Worm (Caenorhabditis elegans): ENCODE measurements around the gene srd-32.

srd-32 gene

DNA sequence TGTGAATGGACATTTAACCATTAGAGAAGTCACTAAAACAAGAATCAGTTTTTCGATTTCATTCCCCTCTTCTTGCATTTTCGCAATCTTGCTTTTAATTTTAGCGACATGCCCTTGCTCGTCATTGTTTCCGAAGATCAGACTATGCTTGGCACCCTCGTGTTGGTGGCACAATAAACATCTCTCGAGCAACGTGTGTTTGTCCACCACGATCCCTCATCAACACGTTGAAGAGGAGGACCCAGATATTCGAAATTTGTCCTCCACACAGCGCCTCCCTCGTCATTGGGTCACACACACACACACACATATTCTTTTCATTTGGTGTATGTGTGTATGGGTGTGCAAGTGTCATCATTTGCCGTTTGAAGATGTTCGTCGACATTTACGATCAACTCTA lies at the start of gene srd-32:
Gene srd-32 (plus strand): TSS at position 301 of the 400 bp plus-strand sequence.
- TF ChIP-seq W03F9.2 (tag; optimal IDR thresholded peaks at IDR 0.05) (no peak), dao-5 (tag; optimal IDR thresholded peaks at IDR 0.05) (no peak), him-1 (tag; optimal IDR thresholded peaks at IDR 0.05) (no peak)

DNA sequence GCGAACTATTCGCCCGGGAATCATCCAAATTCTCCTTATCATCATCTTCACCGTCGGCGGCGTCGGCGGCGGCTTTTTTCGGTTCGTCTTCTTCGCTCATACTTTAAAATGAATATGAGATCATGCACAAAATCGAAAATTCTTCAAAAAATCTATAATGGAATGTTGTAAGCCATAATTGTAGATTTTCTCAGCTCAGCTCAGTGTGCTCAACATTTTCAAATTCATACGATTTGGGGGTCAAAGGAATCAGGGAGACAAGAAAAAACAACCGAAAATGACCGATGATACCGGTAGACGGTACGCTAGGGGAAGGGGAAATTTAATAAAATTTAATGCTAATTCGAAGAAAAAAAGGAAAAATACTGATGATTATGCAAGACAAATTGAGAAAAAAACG lies 46.9 kb upstream of the srd-32 start, which contains the start of gene ccep-97:
Gene ccep-97 (minus strand): TSS at position 101 of the 400 bp plus-strand sequence.
- TF ChIP-seq W03F9.2 (tag; optimal IDR thresholded peaks at IDR 0.05) (no peak), dao-5 (tag; optimal IDR thresholded peaks at IDR 0.05) (no peak), him-1 (tag; optimal IDR thresholded peaks at IDR 0.05) (no peak)

DNA sequence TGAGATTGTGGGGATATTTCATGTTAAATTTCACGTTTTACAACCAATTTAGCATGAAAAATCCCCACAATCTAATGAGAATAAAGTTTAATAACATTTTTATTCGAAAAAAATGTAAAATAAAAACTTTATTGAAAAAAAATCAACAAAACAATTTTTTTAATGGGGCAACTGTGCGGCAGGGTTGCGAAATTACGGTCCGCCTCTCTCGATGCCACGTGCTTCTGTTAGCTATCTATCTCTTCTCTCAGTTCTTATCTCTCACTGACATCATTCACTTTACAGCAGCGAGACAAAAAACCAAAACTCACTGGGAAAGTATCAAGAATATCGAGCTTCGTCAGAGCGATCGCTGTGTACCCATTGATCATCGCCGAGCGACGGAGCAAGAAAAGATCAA lies 44.9 kb upstream of the srd-32 start:
- TF ChIP-seq dao-5 (tag; optimal IDR thresholded peaks at IDR 0.05) (no peak), W03F9.2 (tag; optimal IDR thresholded peaks at IDR 0.05) (no peak), him-1 (tag; optimal IDR thresholded peaks at IDR 0.05) (no peak)

DNA sequence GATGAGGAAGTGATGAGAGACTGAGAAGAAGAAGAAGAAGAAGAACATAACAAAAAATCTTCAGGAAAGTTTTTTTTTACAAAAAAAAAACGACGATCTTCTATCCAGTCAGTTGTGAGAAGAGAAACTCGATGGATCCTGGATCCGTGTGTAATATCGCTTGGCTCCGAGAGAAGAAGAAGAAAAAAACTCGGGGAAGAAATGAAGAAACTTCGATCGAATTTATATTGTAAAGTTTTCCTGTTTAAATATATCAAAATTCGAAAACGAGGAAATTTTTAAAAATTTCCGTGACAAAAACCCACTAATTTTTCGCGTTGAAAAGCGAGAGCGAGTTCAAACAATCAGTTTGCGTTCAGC lies 42.2 kb upstream of the srd-32 start, which contains the start of gene adss-1:
Gene adss-1 (minus strand): TSS at position 101 of the 360 bp plus-strand sequence.
- TF ChIP-seq him-1 (tag; optimal IDR thresholded peaks at IDR 0.05) (no peak), W03F9.2 (tag; optimal IDR thresholded peaks at IDR 0.05) (no peak), dao-5 (tag; optimal IDR thresholded peaks at IDR 0.05) (no peak)

DNA sequence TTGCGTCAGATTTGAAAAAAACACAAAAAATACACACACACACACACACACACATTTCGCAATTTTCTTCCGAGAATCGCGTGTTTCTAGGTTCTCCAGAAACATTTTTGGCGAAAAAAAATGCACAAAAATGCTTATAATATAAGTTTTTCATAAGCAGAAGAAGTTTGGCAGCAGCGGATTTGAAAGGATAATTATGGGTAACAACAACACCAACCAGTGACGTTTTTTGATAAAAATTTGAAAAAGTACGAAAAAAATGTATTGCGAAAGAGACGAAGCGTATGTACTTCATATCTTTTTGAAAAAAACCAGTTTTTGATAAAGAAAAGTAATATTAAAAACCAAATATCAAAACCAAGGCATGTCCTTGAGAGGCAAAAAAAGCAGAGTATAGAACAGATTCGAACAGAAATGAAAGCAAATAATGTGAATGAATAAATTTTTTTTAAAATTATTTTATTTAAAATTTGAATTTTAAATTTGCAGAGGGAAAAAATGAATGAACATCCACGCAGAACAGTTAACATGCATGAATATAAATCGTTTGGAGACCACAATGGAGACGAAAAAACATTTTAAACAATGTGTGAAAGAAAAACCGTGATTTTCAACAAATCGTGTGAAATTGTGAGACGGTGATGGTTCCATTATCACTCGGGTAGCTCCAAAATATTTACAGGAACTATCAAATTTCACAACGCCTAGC lies 41.6 kb upstream of the srd-32 start:
- no peak for TF ChIP-seq dao-5 (tag; optimal IDR thresholded peaks at IDR 0.05)
- TF ChIP-seq W03F9.2 (tag; optimal IDR thresholded peaks at IDR 0.05), result peak; percentile 11
- TF ChIP-seq him-1 (tag; optimal IDR thresholded peaks at IDR 0.05), result peak; percentile 0

DNA sequence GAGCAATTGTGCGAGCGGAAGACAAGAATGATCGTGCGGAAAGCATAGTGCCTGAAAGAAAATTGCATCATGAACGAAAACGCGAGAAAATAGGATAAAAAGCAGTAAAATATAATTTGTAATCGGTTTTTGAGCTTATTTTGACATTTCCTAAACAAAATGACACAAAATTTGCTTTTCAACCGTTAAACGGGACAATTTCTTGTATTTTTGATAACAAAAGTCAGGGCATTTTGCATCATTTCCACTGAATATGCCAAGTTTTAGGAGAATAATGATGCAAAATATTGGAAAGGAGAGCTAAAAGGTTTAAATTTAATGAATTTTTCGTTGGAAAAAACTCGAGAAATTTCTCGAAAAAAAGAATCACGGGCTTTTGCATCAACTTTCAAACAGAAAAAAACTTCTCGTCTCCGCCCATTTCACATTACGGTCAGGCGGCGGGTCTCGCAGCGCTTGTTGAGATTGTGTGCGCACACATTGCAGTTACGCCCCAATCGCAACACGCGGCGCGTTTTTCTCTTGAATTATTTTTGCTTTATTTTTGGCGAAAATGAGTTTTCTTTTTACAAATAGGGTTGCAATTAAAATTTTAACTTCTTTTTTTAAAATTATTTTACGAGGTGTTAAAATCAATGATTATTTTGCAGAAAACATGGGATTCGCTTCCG lies 38.6 kb upstream of the srd-32 start, which contains the start of the genes hsp-6 and C37H5.5:
Gene hsp-6 (minus strand): TSS at position 51 of the 671 bp plus-strand sequence.
Gene C37H5.5 (plus strand): TSS at position 651 of the 671 bp plus-strand sequence.
- TF ChIP-seq dao-5 (tag; optimal IDR thresholded peaks at IDR 0.05) (no peak), W03F9.2 (tag; optimal IDR thresholded peaks at IDR 0.05) (peak; percentile 93), him-1 (tag; optimal IDR thresholded peaks at IDR 0.05) (peak; percentile 14)

DNA sequence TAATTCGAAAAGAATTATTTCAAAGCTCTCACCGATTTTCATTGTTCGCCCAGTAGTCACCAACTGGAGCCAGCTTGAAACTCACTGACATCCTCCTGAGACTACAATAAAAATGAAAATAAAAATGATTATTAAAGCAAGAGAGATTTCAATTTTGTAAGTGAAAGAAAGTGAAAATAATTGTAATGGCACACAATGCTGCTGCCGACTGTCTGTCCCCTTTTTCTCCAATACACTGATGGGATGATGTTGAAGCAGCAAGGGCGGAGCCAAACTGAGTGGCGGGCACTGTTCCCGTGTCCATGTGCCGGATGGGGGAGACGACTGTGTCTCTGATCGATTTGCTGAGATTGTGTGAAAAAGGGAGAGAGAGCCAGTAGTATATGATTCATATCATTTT lies 31.2 kb upstream of the srd-32 start, which contains the start of gene C37H5.14:
Gene C37H5.14 (minus strand): TSS at position 101 of the 400 bp plus-strand sequence.
- TF ChIP-seq dao-5 (tag; optimal IDR thresholded peaks at IDR 0.05) (no peak), him-1 (tag; optimal IDR thresholded peaks at IDR 0.05) (no peak), W03F9.2 (tag; optimal IDR thresholded peaks at IDR 0.05) (no peak)

DNA sequence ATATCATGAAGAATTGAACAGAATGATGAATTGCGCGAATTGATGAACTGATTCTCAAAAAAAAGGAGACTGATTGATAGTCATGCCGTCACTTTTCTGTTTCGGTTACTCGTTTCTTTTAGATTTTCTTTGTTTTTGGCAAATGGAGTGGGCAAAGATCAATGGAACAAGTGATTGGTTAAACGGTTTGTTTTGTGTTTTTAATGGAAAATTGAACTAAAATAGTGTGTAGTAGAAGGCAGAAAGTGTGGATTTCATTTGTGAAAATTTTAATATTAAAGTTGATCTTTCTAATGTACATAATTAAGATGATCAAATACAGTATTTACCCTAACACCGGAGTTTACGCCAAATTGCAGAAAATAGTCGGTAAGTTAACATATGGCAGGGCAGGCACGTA lies 25.6 kb upstream of the srd-32 start, which contains the start of gene nas-9:
Gene nas-9 (minus strand): TSS at position 101 of the 400 bp plus-strand sequence.
- no peak for TF ChIP-seq dao-5 (tag; optimal IDR thresholded peaks at IDR 0.05)
- TF ChIP-seq him-1 (tag; optimal IDR thresholded peaks at IDR 0.05), result no peak
- TF ChIP-seq W03F9.2 (tag; optimal IDR thresholded peaks at IDR 0.05), result no peak

DNA sequence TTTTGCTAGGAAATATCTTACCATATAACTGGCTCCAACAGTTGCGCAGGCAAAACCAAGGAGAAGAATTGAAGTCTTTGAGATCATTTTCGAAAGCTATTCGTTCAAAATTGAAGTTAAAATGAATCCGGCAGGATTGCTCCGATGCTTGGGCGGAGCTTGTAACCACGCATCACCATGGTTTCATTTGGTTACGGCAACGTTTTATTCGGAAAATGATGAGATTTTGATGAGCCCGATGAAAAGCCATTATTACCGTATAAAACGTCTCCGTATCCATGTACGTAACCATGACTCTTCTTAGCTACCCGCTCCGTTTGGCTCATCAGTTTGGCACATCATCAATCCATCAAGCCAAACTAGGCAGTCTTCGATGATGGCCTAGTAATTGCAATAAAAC lies 24.3 kb upstream of the srd-32 start, which contains the start of gene cwp-1:
Gene cwp-1 (minus strand): TSS at position 101 of the 400 bp plus-strand sequence.
- TF ChIP-seq dao-5 (tag; optimal IDR thresholded peaks at IDR 0.05), result no peak
- no peak for TF ChIP-seq him-1 (tag; optimal IDR thresholded peaks at IDR 0.05)
- no peak for TF ChIP-seq W03F9.2 (tag; optimal IDR thresholded peaks at IDR 0.05)

DNA sequence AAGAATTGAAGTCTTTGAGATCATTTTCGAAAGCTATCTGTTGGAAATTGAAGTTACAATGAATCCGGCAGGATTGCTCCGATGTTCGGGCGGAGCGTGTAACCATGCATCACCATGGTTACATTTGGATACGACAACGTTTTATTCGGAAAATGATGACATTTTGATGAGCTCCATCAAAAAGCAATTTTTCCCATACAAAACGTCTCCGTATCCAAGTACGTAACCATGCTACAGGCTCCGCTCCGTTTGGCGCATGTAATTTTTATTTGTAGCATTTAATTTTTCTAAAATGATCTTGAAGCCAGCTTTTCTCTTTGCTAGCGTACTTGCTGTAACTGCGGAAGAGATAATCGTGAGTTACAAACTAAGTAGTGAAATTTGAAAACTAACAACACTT lies 22.9 kb upstream of the srd-32 start, which contains the start of the genes cwp-2 and cwp-3:
Gene cwp-2 (minus strand): TSS at position 101 of the 400 bp plus-strand sequence.
Gene cwp-3 (plus strand): TSS at position 293 of the 400 bp plus-strand sequence.
- TF ChIP-seq him-1 (tag; optimal IDR thresholded peaks at IDR 0.05) (no peak), W03F9.2 (tag; optimal IDR thresholded peaks at IDR 0.05) (no peak), dao-5 (tag; optimal IDR thresholded peaks at IDR 0.05) (no peak)

DNA sequence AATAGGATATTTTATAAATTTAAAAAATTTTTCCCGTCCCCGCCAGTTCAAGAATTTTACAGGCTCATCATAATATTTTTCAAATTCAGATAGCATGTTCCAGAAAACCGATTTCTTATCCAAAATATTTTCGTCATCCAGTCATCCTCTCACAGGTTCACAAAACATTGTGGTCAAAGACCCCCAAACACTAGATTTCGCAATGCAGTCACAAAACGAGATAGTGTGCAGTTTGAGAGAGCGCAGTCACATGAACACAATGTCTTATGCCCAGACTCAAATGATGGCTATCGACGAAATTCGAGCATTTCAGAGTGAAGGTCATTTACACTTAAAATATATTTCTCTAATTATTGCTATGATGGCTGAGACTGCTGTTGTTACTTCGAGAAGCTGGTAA lies 20.9 kb upstream of the srd-32 start, which contains the start of gene abhd-5.2:
Gene abhd-5.2 (plus strand): TSS at position 95 of the 400 bp plus-strand sequence.
- TF ChIP-seq him-1 (tag; optimal IDR thresholded peaks at IDR 0.05), result no peak
- no peak for TF ChIP-seq dao-5 (tag; optimal IDR thresholded peaks at IDR 0.05)
- TF ChIP-seq W03F9.2 (tag; optimal IDR thresholded peaks at IDR 0.05), result peak; percentile 11

DNA sequence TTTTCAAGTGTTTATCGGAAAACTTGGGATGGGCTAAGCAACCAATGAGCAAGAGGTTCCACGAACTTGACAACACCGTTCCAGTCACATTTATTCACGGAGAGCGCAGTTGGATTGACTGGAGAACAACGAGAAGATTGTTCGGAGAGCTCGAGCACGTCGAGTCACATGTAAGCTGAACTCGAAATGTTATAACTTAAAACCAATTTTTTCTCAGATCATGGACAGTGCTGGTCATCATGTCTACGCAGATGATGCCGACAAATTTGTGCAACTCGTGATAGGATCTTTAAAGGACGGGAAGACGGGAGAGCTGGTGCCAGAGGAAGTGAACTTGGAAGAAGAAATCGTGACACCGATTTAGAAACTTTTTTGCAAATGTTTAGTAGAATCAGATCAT lies 19.0 kb upstream of the srd-32 start:
- TF ChIP-seq him-1 (tag; optimal IDR thresholded peaks at IDR 0.05) (no peak), W03F9.2 (tag; optimal IDR thresholded peaks at IDR 0.05) (no peak), dao-5 (tag; optimal IDR thresholded peaks at IDR 0.05) (no peak)

DNA sequence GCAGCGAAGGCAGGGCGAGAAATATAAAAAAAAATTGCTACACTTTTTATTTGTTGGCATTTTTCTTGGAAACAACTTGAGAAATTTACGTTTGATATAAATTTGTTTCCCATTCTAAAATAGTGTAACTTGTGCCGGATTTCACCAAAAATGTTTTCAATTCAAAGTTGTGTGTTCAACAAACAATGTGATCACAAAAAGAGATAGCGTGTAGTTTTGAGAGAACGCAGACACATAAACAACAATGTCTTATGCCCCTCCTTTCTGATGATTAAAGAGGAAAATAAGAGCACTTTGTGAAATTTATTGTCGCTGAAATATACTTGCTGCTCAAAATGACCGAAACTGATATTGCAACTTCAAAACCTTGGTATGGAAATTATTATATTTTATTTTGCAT lies 18.0 kb upstream of the srd-32 start, which contains the start of gene abhd-5.1:
Gene abhd-5.1 (plus strand): TSS at position 230 of the 400 bp plus-strand sequence.
- no peak for TF ChIP-seq dao-5 (tag; optimal IDR thresholded peaks at IDR 0.05)
- no peak for TF ChIP-seq him-1 (tag; optimal IDR thresholded peaks at IDR 0.05)
- peak; percentile 20 for TF ChIP-seq W03F9.2 (tag; optimal IDR thresholded peaks at IDR 0.05)

All from whole organism, L4/young adult.